Worm (Caenorhabditis elegans): ENCODE data around the gene zipt-16.

ce11 chrV:11472209-11472608, 9.4 kb downstream of the zipt-16 start, which contains the start of the genes nas-20 and nas-21:
- TF ChIP-seq mdl-1 (tag; optimal IDR thresholded peaks at IDR 0.05), result no peak
- TF ChIP-seq R02D3.7 (tag; optimal IDR thresholded peaks at IDR 0.05), result no peak
- TF ChIP-seq fos-1 (tag; optimal IDR thresholded peaks at IDR 0.05), result no peak
- TF ChIP-seq zag-1 (tag; optimal IDR thresholded peaks at IDR 0.05), result no peak
- no peak for TF ChIP-seq elt-3 (tag; optimal IDR thresholded peaks at IDR 0.05)
- no peak for TF ChIP-seq elt-1 (tag; optimal IDR thresholded peaks at IDR 0.05)
- TF ChIP-seq ceh-82 (tag; optimal IDR thresholded peaks at IDR 0.05), result no peak
- no peak for TF ChIP-seq unc-62 (GFP tag; optimal IDR thresholded peaks at IDR 0.05)
- no peak for TF ChIP-seq lin-13 (GFP tag; optimal IDR thresholded peaks at IDR 0.05)
- no peak for TF ChIP-seq aly-2 (tag; optimal IDR thresholded peaks at IDR 0.05)
- no peak for TF ChIP-seq nhr-11 (tag; optimal IDR thresholded peaks at IDR 0.05)
- no peak for TF ChIP-seq ztf-11 (tag; optimal IDR thresholded peaks at IDR 0.05)
